Worm (Caenorhabditis elegans) whole organism, mixed stage, embryonic: Measurements from ENCODE around the gene ttr-52.

Experiments used
- M03D4.4 ChIP-seq: sonication (generic microtip); optimal IDR thresholded peaks from 2 replicates; lab custom pipeline; 2017; ENCODE audit warnings: mild to moderate bottlenecking, missing genetic modification characterization, missing compliant biosample characterization
- bed-3 ChIP-seq: fragments of 200-800 bp; sonication (Bioruptor generic); optimal IDR thresholded peaks from 3 replicates; lab custom pipeline; 2018; ENCODE audit warnings: mild to moderate bottlenecking, missing genetic modification characterization, moderate library complexity, missing compliant biosample characterization
- blmp-1 ChIP-seq: fragments of 150-350 bp; optimal IDR thresholded peaks from 2 replicates; lab custom pipeline; 2014; ENCODE audit warnings: missing biosample characterization, missing genetic modification characterization
- ceh-39 ChIP-seq: fragments of 150-350 bp; optimal IDR thresholded peaks from 2 replicates; lab custom pipeline; 2014; ENCODE audit warnings: missing biosample characterization, missing genetic modification characterization
- ceh-43 ChIP-seq: fragments of 200-800 bp; sonication (Bioruptor generic); optimal IDR thresholded peaks from 2 replicates; lab custom pipeline; 2018; ENCODE audit warnings: mild to moderate bottlenecking, missing genetic modification characterization, moderate library complexity, missing compliant biosample characterization
- ceh-83 ChIP-seq: fragments of 200-800 bp; sonication (Bioruptor generic); optimal IDR thresholded peaks from 2 replicates; lab custom pipeline; 2018; ENCODE audit warnings: mild to moderate bottlenecking, missing genetic modification characterization, missing compliant biosample characterization
- ces-1 ChIP-seq: fragments of 150-350 bp; optimal IDR thresholded peaks from 2 replicates; lab custom pipeline; 2014; ENCODE audit warnings: missing biosample characterization, missing genetic modification reagents, missing genetic modification characterization
- cnd-1 ChIP-seq: fragments of 200-800 bp; sonication (Bioruptor generic); optimal IDR thresholded peaks from 2 replicates; lab custom pipeline; 2018; ENCODE audit warnings: mild to moderate bottlenecking, missing genetic modification characterization, missing compliant biosample characterization
- drap-1 ChIP-seq: fragments of 200-800 bp; sonication (Bioruptor generic); optimal IDR thresholded peaks from 3 replicates; lab custom pipeline; 2018; ENCODE audit warnings: mild to moderate bottlenecking, missing genetic modification characterization, missing compliant biosample characterization
- elt-1 ChIP-seq: sonication (generic microtip); optimal IDR thresholded peaks from 2 replicates; lab custom pipeline; 2017; ENCODE audit warnings: missing genetic modification characterization, mild to moderate bottlenecking, missing compliant biosample characterization, antibody characterized with exemption, moderate library complexity, borderline replicate concordance; ENCODE audit not compliant: insufficient read depth
- elt-3 ChIP-seq: fragments of 150-350 bp; optimal IDR thresholded peaks from 2 replicates; lab custom pipeline; 2014; ENCODE audit warnings: missing biosample characterization, missing genetic modification characterization
- hlh-1 ChIP-seq: fragments of 150-350 bp; optimal IDR thresholded peaks from 2 replicates; lab custom pipeline; 2014; ENCODE audit warnings: missing biosample characterization, missing genetic modification reagents, missing genetic modification characterization
- lin-13 ChIP-seq: fragments of 150-350 bp; optimal IDR thresholded peaks from 2 replicates; lab custom pipeline; 2014; ENCODE audit warnings: missing biosample characterization, missing genetic modification characterization
- lin-32 ChIP-seq: fragments of 200-800 bp; sonication (Bioruptor generic); optimal IDR thresholded peaks from 2 replicates; lab custom pipeline; 2018; ENCODE audit warnings: mild to moderate bottlenecking, missing genetic modification characterization, missing compliant biosample characterization
- lsy-2 ChIP-seq: fragments of 150-350 bp; optimal IDR thresholded peaks from 2 replicates; lab custom pipeline; 2014; ENCODE audit warnings: missing biosample characterization, missing genetic modification characterization
- mep-1 ChIP-seq: fragments of 150-350 bp; optimal IDR thresholded peaks from 2 replicates; lab custom pipeline; 2017; ENCODE audit warnings: missing biosample characterization, missing genetic modification reagents, missing genetic modification characterization, inconsistent platforms
- mls-2 ChIP-seq: sonication (generic microtip); optimal IDR thresholded peaks from 2 replicates; lab custom pipeline; 2016; ENCODE audit warnings: mild to moderate bottlenecking, missing genetic modification characterization, moderate library complexity, missing compliant biosample characterization
- nhr-12 ChIP-seq: fragments of 150-350 bp; optimal IDR thresholded peaks from 2 replicates; lab custom pipeline; 2014; ENCODE audit warnings: missing biosample characterization, missing genetic modification characterization
- nhr-2 ChIP-seq: fragments of 150-350 bp; optimal IDR thresholded peaks from 2 replicates; lab custom pipeline; 2014; ENCODE audit warnings: missing biosample characterization, missing genetic modification characterization
- nhr-237 ChIP-seq: fragments of 150-350 bp; optimal IDR thresholded peaks from 2 replicates; lab custom pipeline; 2014; ENCODE audit warnings: missing biosample characterization, missing genetic modification characterization
- nhr-28 ChIP-seq: fragments of 150-350 bp; optimal IDR thresholded peaks from 2 replicates; lab custom pipeline; 2014; ENCODE audit warnings: missing biosample characterization, missing genetic modification characterization
- nhr-76 ChIP-seq: sonication (generic microtip); optimal IDR thresholded peaks from 2 replicates; lab custom pipeline; 2017; ENCODE audit warnings: missing biosample characterization, missing genetic modification characterization
- pha-4 ChIP-seq: fragments of 150-350 bp; optimal IDR thresholded peaks from 2 replicates; lab custom pipeline; 2018; ENCODE audit warnings: missing biosample characterization, missing genetic modification reagents, missing genetic modification characterization
- snpc-4 ChIP-seq: fragments of 150-350 bp; optimal IDR thresholded peaks from 2 replicates; lab custom pipeline; 2014; ENCODE audit warnings: missing biosample characterization, missing genetic modification characterization
- sptf-1 ChIP-seq: sonication (generic microtip); optimal IDR thresholded peaks from 2 replicates; lab custom pipeline; 2017; ENCODE audit warnings: mild to moderate bottlenecking, missing genetic modification characterization, moderate library complexity, missing compliant biosample characterization
- tbx-8 ChIP-seq: fragments of 200-800 bp; sonication (Bioruptor generic); optimal IDR thresholded peaks from 2 replicates; lab custom pipeline; 2018; ENCODE audit warnings: mild to moderate bottlenecking, missing genetic modification characterization, moderate library complexity, missing compliant biosample characterization
- unc-120 ChIP-seq: sonication (generic microtip); optimal IDR thresholded peaks from 2 replicates; lab custom pipeline; 2017; ENCODE audit warnings: missing genetic modification characterization, missing compliant biosample characterization; ENCODE audit not compliant: poor library complexity, severe bottlenecking
- unc-39 ChIP-seq: fragments of 150-350 bp; optimal IDR thresholded peaks from 2 replicates; lab custom pipeline; 2014; ENCODE audit warnings: missing biosample characterization, missing genetic modification characterization
- unc-62 ChIP-seq: fragments of 150-350 bp; optimal IDR thresholded peaks from 2 replicates; lab custom pipeline; 2014; ENCODE audit warnings: missing biosample characterization, missing genetic modification reagents, missing genetic modification characterization
- zip-8 ChIP-seq: fragments of 150-350 bp; optimal IDR thresholded peaks from 2 replicates; lab custom pipeline; 2014; ENCODE audit warnings: missing biosample characterization, missing genetic modification characterization
- ztf-11 ChIP-seq: fragments of 150-350 bp; optimal IDR thresholded peaks from 2 replicates; lab custom pipeline; 2014; ENCODE audit warnings: missing biosample characterization, missing genetic modification characterization

Gene ttr-52

DNA sequence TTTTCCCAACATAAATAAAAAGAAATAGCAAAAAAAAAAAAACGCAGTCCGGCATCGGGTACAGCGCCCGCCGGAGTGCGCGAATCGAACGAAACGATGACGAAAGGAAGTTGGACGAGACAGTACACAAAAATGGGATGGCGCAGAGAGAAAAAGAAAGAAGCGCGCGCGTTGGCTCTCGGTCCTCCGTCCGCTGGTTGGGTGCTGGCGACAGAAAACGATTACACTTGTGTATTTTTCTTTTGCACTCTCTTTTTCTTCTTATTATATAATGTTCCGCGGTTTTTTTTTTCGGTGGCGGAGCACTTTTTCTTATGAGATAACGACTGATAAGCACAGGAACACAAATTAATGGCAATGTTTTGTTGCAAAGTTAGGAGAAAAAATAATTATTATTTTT lies 27.3 kb upstream of the ttr-52 start:
- no peak for TF ChIP-seq nhr-76
- TF ChIP-seq mep-1 (tag; lab: Kevin White, UChicago): no peak
- no peak for TF ChIP-seq tbx-8 (GFP tag; lab: Kevin White, UChicago)
- TF ChIP-seq cnd-1 (tag; lab: Kevin White, UChicago): no peak
- TF ChIP-seq hlh-1 (tag; lab: Kevin White, UChicago): no peak
- no peak for TF ChIP-seq zip-8
- TF ChIP-seq nhr-12 (tag; lab: Kevin White, UChicago): no peak
- no peak for TF ChIP-seq nhr-2 (tag; lab: Kevin White, UChicago)
- TF ChIP-seq snpc-4: no peak
- no peak for TF ChIP-seq elt-1 (tag; lab: Kevin White, UChicago)
- TF ChIP-seq nhr-28 (tag; lab: Kevin White, UChicago): no peak
- TF ChIP-seq lsy-2 (tag; lab: Kevin White, UChicago): no peak

DNA sequence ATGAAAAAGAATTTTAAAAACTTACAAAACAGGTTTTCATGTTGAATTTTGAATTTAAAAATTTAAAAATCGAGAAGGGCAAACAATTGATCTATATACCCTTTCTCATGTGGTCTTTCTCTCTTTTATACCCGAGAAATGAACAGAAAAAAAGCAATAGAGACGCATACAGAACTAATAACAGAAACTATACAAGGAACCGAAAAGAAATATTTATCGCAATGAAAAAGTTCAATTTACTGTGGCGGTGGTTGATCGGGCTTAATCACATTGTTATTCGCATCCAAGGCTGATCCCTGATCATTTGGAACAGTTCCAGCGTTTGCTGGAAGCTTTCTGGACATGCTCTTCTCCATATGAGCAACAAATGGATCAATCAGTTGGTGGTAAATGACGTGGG lies 26.3 kb upstream of the ttr-52 start, which contains the start of gene T03F6.10:
TSS of gene T03F6.10 (minus strand) at position 101 of the 400 bp plus-strand sequence.
- TF ChIP-seq nhr-2 (tag; lab: Kevin White, UChicago) (no peak), unc-120 (tag; lab: Kevin White, UChicago) (no peak), elt-3 (tag; lab: Kevin White, UChicago) (no peak), bed-3 (GFP tag; lab: Kevin White, UChicago) (no peak), sptf-1 (tag; lab: Kevin White, UChicago) (no peak), M03D4.4 (tag; lab: Kevin White, UChicago) (no peak), nhr-76 (no peak), unc-62 (GFP tag; lab: Kevin White, UChicago) (no peak), ceh-83 (GFP tag; lab: Kevin White, UChicago) (no peak), nhr-28 (tag; lab: Kevin White, UChicago) (no peak)

DNA sequence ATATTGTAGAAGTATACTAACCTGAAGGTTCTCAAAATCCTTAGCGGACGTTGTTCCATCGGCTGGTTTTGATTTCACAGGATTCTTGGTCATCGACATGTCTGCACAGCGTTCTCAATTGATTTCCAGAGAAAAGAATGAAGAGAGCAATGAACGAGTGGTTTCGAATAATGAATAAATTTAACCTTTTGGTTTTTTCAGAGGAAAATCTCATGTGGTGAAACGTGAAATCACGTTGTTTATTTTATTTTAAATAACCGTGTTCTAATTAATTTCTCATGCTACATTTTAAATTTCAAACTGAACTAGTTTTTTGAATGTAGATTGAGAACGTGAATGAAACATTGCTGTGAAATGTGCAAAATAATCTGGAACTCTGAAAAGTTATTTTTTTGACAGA lies 24.3 kb upstream of the ttr-52 start, which contains the start of gene T03F6.6:
TSS of gene T03F6.6 (minus strand) at position 101 of the 400 bp plus-strand sequence.
- TF ChIP-seq nhr-237 (tag; lab: Kevin White, UChicago) (no peak), ztf-11 (tag; lab: Kevin White, UChicago) (no peak), ceh-39 (tag; lab: Kevin White, UChicago) (no peak)
- TF ChIP-seq, all 35 proteins: peak for 0

DNA sequence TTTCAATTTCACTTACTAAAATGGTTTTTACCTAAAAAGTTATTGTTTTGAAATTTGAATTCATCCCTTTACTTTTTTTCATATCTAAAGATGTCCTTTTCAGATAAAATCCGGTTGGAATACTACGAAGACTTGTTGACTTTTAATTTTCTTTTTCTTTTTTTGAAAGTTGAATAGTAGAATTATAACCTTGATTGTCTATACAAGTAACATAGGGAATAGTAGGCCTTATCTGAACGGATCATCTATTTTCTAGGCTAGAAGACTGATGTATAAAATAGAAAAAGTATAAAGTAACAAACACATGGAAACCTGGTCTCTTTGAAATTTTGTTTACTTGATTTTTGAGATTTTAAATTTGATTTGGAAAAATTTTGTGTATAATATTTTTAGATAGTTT lies 23.6 kb upstream of the ttr-52 start:
- TF ChIP-seq elt-3 (tag; lab: Kevin White, UChicago): no peak
- TF ChIP-seq nhr-237 (tag; lab: Kevin White, UChicago): no peak
- no peak for TF ChIP-seq drap-1
- no peak for TF ChIP-seq lin-13 (tag; lab: Kevin White, UChicago)
- TF ChIP-seq lsy-2 (tag; lab: Kevin White, UChicago): no peak
- TF ChIP-seq nhr-2 (tag; lab: Kevin White, UChicago): no peak
- TF ChIP-seq lin-32 (GFP tag; lab: Kevin White, UChicago): no peak
- TF ChIP-seq zip-8: no peak
- TF ChIP-seq ceh-83 (GFP tag; lab: Kevin White, UChicago): no peak
- no peak for TF ChIP-seq unc-39
- TF ChIP-seq nhr-76: no peak
- no peak for TF ChIP-seq snpc-4
- no peak for TF ChIP-seq blmp-1 (tag; lab: Kevin White, UChicago)
- TF ChIP-seq elt-1 (tag; lab: Kevin White, UChicago): no peak
- TF ChIP-seq nhr-28 (tag; lab: Kevin White, UChicago): no peak
- no peak for TF ChIP-seq ceh-43 (GFP tag; lab: Kevin White, UChicago)
- TF ChIP-seq pha-4 (tag; lab: Kevin White, UChicago): no peak
- no peak for TF ChIP-seq mls-2
- no peak for TF ChIP-seq cnd-1 (tag; lab: Kevin White, UChicago)
- no peak for TF ChIP-seq ztf-11 (tag; lab: Kevin White, UChicago)

DNA sequence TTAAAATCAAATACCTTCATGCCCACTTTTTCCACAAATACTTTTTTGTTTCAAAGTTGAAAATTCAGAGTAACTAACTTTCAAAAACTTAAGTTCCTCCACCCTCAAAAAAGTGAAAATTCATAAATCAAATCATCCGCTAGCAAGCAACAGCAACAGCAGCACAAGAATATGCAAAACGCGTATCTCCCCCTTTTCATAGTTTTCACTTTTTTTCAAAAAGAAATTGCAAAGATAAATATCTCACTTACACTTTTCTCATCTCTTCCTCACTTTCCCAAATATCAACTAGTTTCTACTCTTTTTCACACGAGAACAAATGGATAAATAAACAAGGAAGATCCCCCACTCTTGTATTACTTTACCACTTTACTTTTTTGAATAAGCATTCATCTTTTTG lies 22.8 kb upstream of the ttr-52 start:
- TF ChIP-seq ceh-83 (GFP tag; lab: Kevin White, UChicago) (no peak), blmp-1 (tag; lab: Kevin White, UChicago) (peak; percentile 78), ces-1 (peak; percentile 25)
